Worm (Caenorhabditis elegans): ENCODE results near the gene T22B7.3.
A peak's percentile ranks its signal among the peaks of the same experiment; 100 is the strongest.

The T22B7.3 gene

DNA sequence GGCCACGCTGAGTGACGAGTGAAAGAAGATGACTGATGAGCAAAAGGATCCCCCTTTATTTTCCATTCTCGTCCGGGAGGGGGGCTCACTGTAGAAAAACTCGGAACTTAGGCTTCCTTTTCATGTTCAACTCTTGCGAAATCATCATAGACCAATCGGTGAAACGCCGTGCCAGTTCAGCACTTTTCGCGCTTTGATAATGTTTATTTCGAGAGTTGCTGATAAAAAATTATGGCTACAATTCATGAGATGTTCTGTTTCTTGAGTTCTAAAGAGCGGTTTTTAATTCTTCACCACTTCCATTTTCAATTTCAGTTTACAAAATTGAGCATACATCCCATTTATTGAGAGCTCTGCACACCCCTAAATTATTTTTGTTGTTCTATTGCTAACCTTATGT, 23.7 kb downstream of the T22B7.3 start:
- TF ChIP-seq ceh-82 (tag; optimal IDR thresholded peaks at IDR 0.05) (no peak), ztf-4 (tag; optimal IDR thresholded peaks at IDR 0.05) (no peak), skn-1 (tag; optimal IDR thresholded peaks at IDR 0.05) (no peak), lin-15B (tag; optimal IDR thresholded peaks at IDR 0.05) (no peak), hmg-11 (tag; optimal IDR thresholded peaks at IDR 0.05) (no peak), nhr-23 (tag; optimal IDR thresholded peaks at IDR 0.05) (no peak), nhr-43 (tag; optimal IDR thresholded peaks at IDR 0.05; ENCODE audit: poor library complexity, severe bottlenecking) (no peak), eor-1 (tag; optimal IDR thresholded peaks at IDR 0.05) (no peak), lsy-12 (tag; optimal IDR thresholded peaks at IDR 0.05) (no peak), elt-2 (tag; optimal IDR thresholded peaks at IDR 0.05) (peak; percentile 56), pqm-1 (tag; optimal IDR thresholded peaks at IDR 0.05) (peak; percentile 37)

- TF ChIP-seq egl-27 (tag; optimal IDR thresholded peaks at IDR 0.05) (no peak), lin-39 (tag; optimal IDR thresholded peaks at IDR 0.05) (no peak), pha-4 (tag; optimal IDR thresholded peaks at IDR 0.05) (no peak), nhr-77 (tag; optimal IDR thresholded peaks at IDR 0.05) (no peak), jun-1 (tag; optimal IDR thresholded peaks at IDR 0.05) (no peak), mml-1 (tag; optimal IDR thresholded peaks at IDR 0.05) (no peak), fos-1 (tag; optimal IDR thresholded peaks at IDR 0.05) (no peak), nhr-76 (tag; optimal IDR thresholded peaks at IDR 0.05) (no peak), R02D3.7 (tag; optimal IDR thresholded peaks at IDR 0.05) (no peak), pqm-1 (tag; optimal IDR thresholded peaks at IDR 0.05) (no peak), ceh-28 (tag; optimal IDR thresholded peaks at IDR 0.05) (no peak), elt-3 (tag; optimal IDR thresholded peaks at IDR 0.05) (no peak), aly-2 (tag; optimal IDR thresholded peaks at IDR 0.05) (no peak), ceh-82 (tag; optimal IDR thresholded peaks at IDR 0.05) (no peak), zag-1 (tag; optimal IDR thresholded peaks at IDR 0.05) (no peak), fkh-10 (GFP tag; optimal IDR thresholded peaks at IDR 0.05) (no peak), unc-62 (GFP tag; optimal IDR thresholded peaks at IDR 0.05) (no peak), nhr-43 (tag; optimal IDR thresholded peaks at IDR 0.05; ENCODE audit: poor library complexity, severe bottlenecking) (no peak)
These were observed 25.4 kb downstream of the T22B7.3 start for ce11 chrX:5672615-5673014.

DNA sequence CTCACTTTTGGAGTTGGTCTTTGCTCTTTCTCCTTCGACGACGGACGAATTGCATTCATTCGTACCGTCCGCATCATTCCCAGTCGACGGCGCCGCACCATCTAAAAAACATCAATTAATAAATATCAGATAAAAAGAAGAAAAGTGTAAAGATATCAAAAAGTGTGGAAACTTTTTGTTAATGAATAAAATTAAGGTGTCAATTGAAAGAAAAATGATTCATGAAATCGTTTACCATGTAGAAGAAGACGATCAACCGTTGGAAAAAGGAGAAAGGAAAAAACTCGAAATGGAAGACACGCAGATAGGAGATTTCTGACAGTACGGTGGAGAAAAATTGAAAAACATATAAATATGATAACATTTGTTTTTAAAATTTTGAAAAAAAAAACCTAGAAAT, 33.0 kb downstream of the T22B7.3 start, which contains the start of gene set-19:
set-19 (minus strand) TSS at position 101 of the 400 bp plus-strand sequence.
- TF ChIP-seq lin-39 (tag; optimal IDR thresholded peaks at IDR 0.05) (no peak), elt-3 (tag; optimal IDR thresholded peaks at IDR 0.05) (no peak), fkh-10 (GFP tag; optimal IDR thresholded peaks at IDR 0.05) (no peak), sea-2 (GFP tag; optimal IDR thresholded peaks at IDR 0.05) (no peak), unc-62 (GFP tag; optimal IDR thresholded peaks at IDR 0.05) (no peak), egl-27 (tag; optimal IDR thresholded peaks at IDR 0.05) (no peak), ceh-16 (tag; optimal IDR thresholded peaks at IDR 0.05) (no peak), ztf-11 (tag; optimal IDR thresholded peaks at IDR 0.05) (no peak), nhr-67 (tag; optimal IDR thresholded peaks at IDR 0.05) (no peak), eor-1 (tag; optimal IDR thresholded peaks at IDR 0.05) (no peak), ceh-9 (tag; optimal IDR thresholded peaks at IDR 0.05) (no peak), ZK546.5 (tag; optimal IDR thresholded peaks at IDR 0.05) (no peak), nhr-28 (tag; optimal IDR thresholded peaks at IDR 0.05) (no peak), egl-5 (tag; optimal IDR thresholded peaks at IDR 0.05) (no peak)

DNA sequence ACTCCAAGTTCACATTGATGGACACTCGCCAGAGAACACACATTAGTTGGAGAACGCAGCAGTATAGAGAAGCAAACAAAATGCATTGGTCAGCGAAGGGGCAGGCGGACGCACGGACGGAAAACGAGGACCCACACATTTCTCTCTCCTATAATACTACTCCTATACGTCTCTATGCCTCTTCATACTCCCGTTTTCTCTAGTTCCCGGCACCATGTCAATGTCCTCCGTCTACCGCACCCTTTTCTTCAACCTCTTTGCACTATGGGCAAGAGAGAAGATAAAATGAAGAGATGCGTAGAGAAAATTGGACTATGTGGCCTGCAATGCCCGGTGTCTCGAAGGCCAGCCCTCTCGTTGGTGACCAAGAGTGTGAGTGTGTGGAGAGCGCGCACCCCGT, 38.9 kb downstream of the T22B7.3 start, which contains the start of gene set-20:
set-20 (minus strand) TSS at position 94 of the 400 bp plus-strand sequence.
- TF ChIP-seq eor-1 (tag; optimal IDR thresholded peaks at IDR 0.05) (no peak), egl-27 (tag; optimal IDR thresholded peaks at IDR 0.05) (no peak), nhr-23 (tag; optimal IDR thresholded peaks at IDR 0.05) (peak; percentile 59), R02D3.7 (tag; optimal IDR thresholded peaks at IDR 0.05) (no peak), lin-39 (tag; optimal IDR thresholded peaks at IDR 0.05) (peak; percentile 80), daf-12 (tag; optimal IDR thresholded peaks at IDR 0.05) (no peak), nhr-237 (tag; optimal IDR thresholded peaks at IDR 0.05) (no peak), ceh-82 (tag; optimal IDR thresholded peaks at IDR 0.05) (no peak), ceh-16 (tag; optimal IDR thresholded peaks at IDR 0.05) (no peak), lin-15B (tag; optimal IDR thresholded peaks at IDR 0.05) (peak; percentile 9), ama-1 (optimal IDR thresholded peaks at IDR 0.05) (no peak), nhr-76 (tag; optimal IDR thresholded peaks at IDR 0.05) (no peak), nfya-1 (tag; optimal IDR thresholded peaks at IDR 0.05; ENCODE audit: insufficient read depth) (peak; percentile 69), nhr-77 (tag; optimal IDR thresholded peaks at IDR 0.05) (no peak), zag-1 (tag; optimal IDR thresholded peaks at IDR 0.05) (no peak), unc-62 (GFP tag; optimal IDR thresholded peaks at IDR 0.05) (no peak), unc-39 (tag; optimal IDR thresholded peaks at IDR 0.05) (no peak), ceh-28 (tag; optimal IDR thresholded peaks at IDR 0.05) (no peak), nhr-12 (tag; optimal IDR thresholded peaks at IDR 0.05) (no peak), jun-1 (tag; optimal IDR thresholded peaks at IDR 0.05) (peak; percentile 20), ceh-9 (tag; optimal IDR thresholded peaks at IDR 0.05) (no peak), nhr-67 (tag; optimal IDR thresholded peaks at IDR 0.05) (no peak), nhr-11 (tag; optimal IDR thresholded peaks at IDR 0.05) (no peak), hmg-11 (tag; optimal IDR thresholded peaks at IDR 0.05) (peak; percentile 93), nhr-28 (tag; optimal IDR thresholded peaks at IDR 0.05) (no peak), nhr-25 (tag; optimal IDR thresholded peaks at IDR 0.05) (peak; percentile 72), fkh-2 (tag; optimal IDR thresholded peaks at IDR 0.05) (no peak), skn-1 (tag; optimal IDR thresholded peaks at IDR 0.05) (no peak), snpc-4 (tag; optimal IDR thresholded peaks at IDR 0.05) (peak; percentile 59), elt-2 (tag; optimal IDR thresholded peaks at IDR 0.05) (no peak), ztf-4 (tag; optimal IDR thresholded peaks at IDR 0.05) (no peak), ztf-11 (tag; optimal IDR thresholded peaks at IDR 0.05) (no peak), ZK546.5 (tag; optimal IDR thresholded peaks at IDR 0.05) (no peak), pqm-1 (tag; optimal IDR thresholded peaks at IDR 0.05) (no peak), pha-4 (tag; optimal IDR thresholded peaks at IDR 0.05) (peak; percentile 34), mml-1 (tag; optimal IDR thresholded peaks at IDR 0.05) (no peak)

Measured in whole organism, L3 larva.